Fruit fly (Drosophila melanogaster) whole organism, embryonic: ENCODE data around the gene bon.
A peak's percentile ranks its signal among the peaks of the same experiment; 100 is the strongest.

Experiments
- B-H1 ChIP-seq: fragments of 200-800 bp; sonication (Bioruptor generic); IDR thresholded peaks from 3 replicates; pipeline ENCODE4 v1.3.6; 2022; ENCODE audit warnings: missing biosample characterization, missing genetic modification characterization
- CG10267 ChIP-seq: fragments of 200-800 bp; sonication (Bioruptor generic); optimal IDR thresholded peaks from 2 replicates; lab custom pipeline; 2018; ENCODE audit warnings: missing biosample characterization, mild to moderate bottlenecking, missing genetic modification characterization, moderate library complexity
- CG10366 ChIP-seq: fragments of 200-800 bp; sonication (Bioruptor generic); IDR thresholded peaks from 2 replicates; pipeline ENCODE4 v1.3.6; 2022; ENCODE audit warnings: missing biosample characterization, missing genetic modification characterization
- CG10654 ChIP-seq: fragments of 200-800 bp; sonication (Bioruptor generic); optimal IDR thresholded peaks from 2 replicates; lab custom pipeline; 2016; ENCODE audit warnings: missing biosample characterization, missing genetic modification characterization
- CG10979 ChIP-seq: fragments of 200-800 bp; sonication (Bioruptor generic); optimal IDR thresholded peaks from 2 replicates; lab custom pipeline; 2018; ENCODE audit warnings: missing biosample characterization, mild to moderate bottlenecking, missing genetic modification characterization, moderate library complexity
- CG11560 ChIP-seq: fragments of 200-800 bp; sonication (Bioruptor generic); IDR thresholded peaks from 3 replicates; pipeline ENCODE4 v1.3.6; 2022; ENCODE audit warnings: missing biosample characterization, missing genetic modification characterization
- CG13424 ChIP-seq: fragments of 200-800 bp; sonication (Bioruptor generic); optimal IDR thresholded peaks from 2 replicates; lab custom pipeline; 2019; ENCODE audit warnings: missing biosample characterization, mild to moderate bottlenecking, missing genetic modification characterization, moderate library complexity
- CG15073 ChIP-seq: fragments of 200-800 bp; sonication (Bioruptor generic); optimal IDR thresholded peaks from 2 replicates; lab custom pipeline; 2016; ENCODE audit warnings: missing biosample characterization, missing genetic modification characterization
- CG17328 ChIP-seq: fragments of 200-800 bp; sonication (Bioruptor generic); IDR thresholded peaks from 2 replicates; pipeline ENCODE4 v1.3.6; 2022; ENCODE audit warnings: missing biosample characterization, missing genetic modification characterization
- CG18011 ChIP-seq: fragments of 200-800 bp; sonication (Bioruptor generic); optimal IDR thresholded peaks from 2 replicates; lab custom pipeline; 2017; ENCODE audit warnings: missing biosample characterization, missing genetic modification characterization, mild to moderate bottlenecking, moderate library complexity, missing genotype
- CG30020 ChIP-seq: fragments of 200-800 bp; optimal IDR thresholded peaks from 2 replicates; lab custom pipeline; 2019; ENCODE audit warnings: missing biosample characterization, mild to moderate bottlenecking, missing genetic modification characterization, moderate library complexity
- CG32767 ChIP-seq: fragments of 200-800 bp; sonication (Bioruptor generic); IDR thresholded peaks from 2 replicates; pipeline ENCODE4 v1.3.6; 2022; ENCODE audit warnings: missing biosample characterization, missing genetic modification characterization
- CG32772 ChIP-seq: fragments of 200-800 bp; sonication (Bioruptor generic); IDR thresholded peaks from 2 replicates; pipeline ENCODE4 v1.3.6; 2022; ENCODE audit warnings: missing biosample characterization, missing genetic modification characterization
- CG3847 ChIP-seq: fragments of 200-800 bp; sonication (Bioruptor generic); IDR thresholded peaks from 2 replicates; pipeline ENCODE4 v1.3.6; 2022; ENCODE audit warnings: missing biosample characterization, missing genetic modification characterization
- CG6765 ChIP-seq: fragments of 200-800 bp; sonication (Bioruptor generic); optimal IDR thresholded peaks from 3 replicates; lab custom pipeline; 2017; ENCODE audit warnings: missing biosample characterization, mild to moderate bottlenecking, missing genetic modification characterization
- CG6854 ChIP-seq: fragments of 200-800 bp; sonication (Bioruptor generic); optimal IDR thresholded peaks from 3 replicates; lab custom pipeline; 2017; ENCODE audit warnings: missing biosample characterization, mild to moderate bottlenecking, missing genetic modification characterization
- CG7357 ChIP-seq: fragments of 200-800 bp; sonication (Bioruptor generic); IDR thresholded peaks from 3 replicates; pipeline ENCODE4 v1.3.6; 2022; ENCODE audit warnings: missing biosample characterization, missing genetic modification characterization
- CG7556 ChIP-seq: fragments of 200-800 bp; sonication (Bioruptor generic); optimal IDR thresholded peaks from 2 replicates; lab custom pipeline; 2017; ENCODE audit warnings: missing biosample characterization, mild to moderate bottlenecking, missing genetic modification characterization
- CG7745 ChIP-seq: fragments of 200-800 bp; sonication (Bioruptor generic); optimal IDR thresholded peaks from 2 replicates; lab custom pipeline; 2018; ENCODE audit warnings: missing biosample characterization, mild to moderate bottlenecking, missing genetic modification characterization, moderate library complexity
- Dll ChIP-seq: fragments of 200-800 bp; sonication (Bioruptor generic); IDR thresholded peaks from 4 replicates; pipeline ENCODE4 v1.3.6; 2022; ENCODE audit warnings: missing biosample characterization, missing genetic modification characterization; ENCODE audit not compliant: partially characterized antibody
- Elba2 ChIP-seq: fragments of 200-800 bp; sonication (Bioruptor generic); optimal IDR thresholded peaks from 3 replicates; lab custom pipeline; 2016; ENCODE audit warnings: missing biosample characterization, missing genetic modification characterization
- GATAe ChIP-seq: fragments of 200-800 bp; sonication (Bioruptor generic); conservative IDR thresholded peaks from 2 replicates; pipeline ENCODE4 v1.3.6; 2022; ENCODE audit warnings: missing biosample characterization, missing genetic modification characterization
- MBD-R2 ChIP-seq: fragments of 200-800 bp; sonication (Bioruptor generic); IDR thresholded peaks from 2 replicates; pipeline ENCODE4 v1.3.6; 2022; ENCODE audit warnings: missing biosample characterization, missing genetic modification characterization
- NC2β ChIP-seq: fragments of 200-800 bp; sonication (Bioruptor generic); optimal IDR thresholded peaks from 2 replicates; lab custom pipeline; 2016; ENCODE audit warnings: missing biosample characterization, missing genetic modification characterization
- Nf-YA ChIP-seq: fragments of 200-800 bp; sonication (Bioruptor generic); IDR thresholded peaks from 2 replicates; pipeline ENCODE4 v1.3.6; 2022; ENCODE audit warnings: missing biosample characterization, missing genetic modification characterization
- Nf-YB ChIP-seq: fragments of 200-800 bp; sonication (Bioruptor generic); optimal IDR thresholded peaks from 3 replicates; lab custom pipeline; 2019; ENCODE audit warnings: missing biosample characterization, mild to moderate bottlenecking, missing genetic modification characterization, moderate library complexity
- PHDP ChIP-seq: fragments of 200-800 bp; sonication (Bioruptor generic); optimal IDR thresholded peaks from 3 replicates; lab custom pipeline; 2018; ENCODE audit warnings: missing biosample characterization, mild to moderate bottlenecking, missing genetic modification characterization, moderate library complexity
- aop ChIP-seq: fragments of 200-800 bp; sonication (Bioruptor generic); IDR thresholded peaks from 2 replicates; pipeline ENCODE4 v1.3.6; 2022; ENCODE audit warnings: missing biosample characterization, missing genetic modification characterization
- ash1 ChIP-seq: fragments of 200-800 bp; sonication (Bioruptor generic); optimal IDR thresholded peaks from 2 replicates; lab custom pipeline; 2018; ENCODE audit warnings: missing biosample characterization, mild to moderate bottlenecking, missing genetic modification characterization
- bbx ChIP-seq: fragments of 200-800 bp; sonication (Bioruptor generic); IDR thresholded peaks from 2 replicates; pipeline ENCODE4 v1.3.6; 2022; ENCODE audit warnings: missing biosample characterization, missing genetic modification characterization; ENCODE audit not compliant: partially characterized antibody
- cato ChIP-seq: fragments of 200-800 bp; sonication (Bioruptor generic); optimal IDR thresholded peaks from 2 replicates; lab custom pipeline; 2016; ENCODE audit warnings: missing biosample characterization, missing genetic modification characterization, borderline replicate concordance
- dmrt99B ChIP-seq: fragments of 200-800 bp; sonication (Bioruptor generic); optimal IDR thresholded peaks from 2 replicates; lab custom pipeline; 2018; ENCODE audit warnings: missing biosample characterization, mild to moderate bottlenecking, missing genetic modification characterization, moderate library complexity
- dpn ChIP-seq, 2 experiments: fragments of 200-800 bp; sonication (Bioruptor generic); optimal IDR thresholded peaks; 3 replicates each; lab custom pipeline; 2016; ENCODE audit warnings: missing biosample characterization in 2 of 2, missing genetic modification characterization in 2 of 2
- fd96Cb ChIP-seq: fragments of 200-800 bp; sonication (Bioruptor generic); optimal IDR thresholded peaks from 2 replicates; lab custom pipeline; 2018; ENCODE audit warnings: missing biosample characterization, mild to moderate bottlenecking, missing genetic modification characterization, moderate library complexity
- fru ChIP-seq: fragments of >200 bp; optimal IDR thresholded peaks from 2 replicates; lab custom pipeline; 2017
- gfzf ChIP-seq: fragments of 200-800 bp; sonication (Bioruptor generic); optimal IDR thresholded peaks from 2 replicates; lab custom pipeline; 2016; ENCODE audit warnings: missing biosample characterization, mild to moderate bottlenecking, missing genetic modification characterization, moderate library complexity
- jigr1 ChIP-seq: fragments of 200-800 bp; sonication (Bioruptor generic); IDR thresholded peaks from 3 replicates; pipeline ENCODE4 v1.3.6; 2022; ENCODE audit warnings: missing biosample characterization, missing genetic modification characterization
- kah ChIP-seq: fragments of 200-800 bp; sonication (Bioruptor generic); optimal IDR thresholded peaks from 2 replicates; lab custom pipeline; 2018; ENCODE audit warnings: missing biosample characterization, mild to moderate bottlenecking, missing genetic modification characterization
- pb ChIP-seq: fragments of 200-800 bp; sonication (Bioruptor generic); optimal IDR thresholded peaks from 3 replicates; lab custom pipeline; 2016; ENCODE audit warnings: missing biosample characterization, missing genetic modification characterization
- prd ChIP-seq, 3 experiments: fragments of >200 bp in 2 of 3; fragments of 200-800 bp in 1 of 3; sonication (Bioruptor generic) in 1 of 3; optimal IDR thresholded peaks in 2 of 3; IDR thresholded peaks in 1 of 3; 2 replicates in 2 of 3; 3 replicates in 1 of 3; pipeline versions ENCODE4 v1.3.6 to Lab custom; 2017 to 2022; ENCODE audit warnings: missing biosample characterization in 1 of 3, missing genetic modification characterization in 1 of 3
- scrt ChIP-seq: fragments of 200-800 bp; sonication (Bioruptor generic); optimal IDR thresholded peaks from 2 replicates; lab custom pipeline; 2018; ENCODE audit warnings: missing biosample characterization, mild to moderate bottlenecking, missing genetic modification characterization, moderate library complexity
- sens-2 ChIP-seq: fragments of 200-800 bp; sonication (Bioruptor generic); IDR thresholded peaks from 2 replicates; pipeline ENCODE4 v1.3.6; 2022; ENCODE audit warnings: missing biosample characterization, missing genetic modification characterization
- sisA ChIP-seq: fragments of 200-800 bp; sonication (Bioruptor generic); IDR thresholded peaks from 2 replicates; pipeline ENCODE4 v1.3.6; 2022; ENCODE audit warnings: missing biosample characterization, missing genetic modification characterization
- stwl ChIP-seq: fragments of 200-800 bp; sonication (Bioruptor generic); optimal IDR thresholded peaks from 3 replicates; lab custom pipeline; 2018; ENCODE audit warnings: missing biosample characterization, mild to moderate bottlenecking, missing genetic modification characterization, moderate library complexity
- tll ChIP-seq, 2 experiments: fragments of 200-800 bp in 1 of 2; fragments of >200 bp in 1 of 2; sonication (Bioruptor generic) in 1 of 2; optimal IDR thresholded peaks; 2 replicates each; lab custom pipeline; 2017 to 2019; ENCODE audit warnings: missing biosample characterization in 2 of 2, missing genetic modification characterization in 2 of 2, mild to moderate bottlenecking in 1 of 2, moderate library complexity in 1 of 2
- vvl ChIP-seq: fragments of 200-800 bp; sonication (Bioruptor generic); IDR thresholded peaks from 2 replicates; pipeline ENCODE4 v1.3.6; 2022; ENCODE audit warnings: missing biosample characterization, missing genetic modification characterization

bon gene

DNA sequence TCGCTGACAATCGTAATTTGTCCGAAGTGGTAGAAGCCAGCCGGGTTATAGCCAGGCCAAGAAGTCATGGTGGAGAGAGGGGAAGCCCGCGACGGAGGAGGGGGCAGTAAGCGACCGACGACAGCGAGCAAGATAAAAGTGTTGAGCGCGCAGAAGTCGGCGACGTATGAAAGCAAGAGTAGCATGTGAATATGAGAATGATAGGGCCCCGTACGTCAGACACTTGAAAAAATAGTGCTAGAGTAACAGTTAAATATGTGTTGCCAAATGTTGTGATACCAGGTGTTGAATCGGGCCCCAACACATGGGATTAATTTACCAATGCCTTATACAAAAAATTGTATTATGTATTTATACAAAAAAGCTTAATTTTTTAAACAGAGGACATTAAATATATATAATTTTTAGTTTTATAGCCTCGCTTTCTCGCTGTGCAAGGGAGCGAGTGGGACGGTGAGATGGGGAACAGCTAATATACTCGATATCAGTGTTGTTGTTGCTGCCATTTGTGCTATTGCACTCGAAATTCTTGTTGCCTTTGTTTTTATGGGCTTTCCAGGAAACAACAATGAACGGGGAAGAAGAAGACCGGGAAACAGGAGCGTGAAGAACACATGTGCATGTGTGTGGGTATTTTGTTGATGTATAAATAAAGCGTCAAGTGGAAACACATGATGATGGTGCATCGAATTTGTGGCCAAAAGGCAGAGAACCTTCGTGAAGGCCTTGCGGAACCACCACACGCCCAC, 42.9 kb upstream of the bon start (continued):
- TF ChIP-seq jigr1 (peak; percentile 50; the same call in 1 of the 3 replicates), CG7556 (GFP tag; lab: Kevin White, UChicago) (peak; percentile 77), cato (GFP tag; lab: Kevin White, UChicago) (peak; percentile 83), scrt (GFP tag; lab: Kevin White, UChicago) (peak; percentile 81), dpn (GFP tag; optimal IDR thresholded peaks at IDR 0.05; lab: Kevin White, UChicago) (peak; percentile 20 to 78), CG30020 (tag; lab: Kevin White, UChicago) (peak; percentile 44), dmrt99B (tag; lab: Kevin White, UChicago) (peak; percentile 90), B-H1 (GFP tag; lab: Robert Waterston, UW) (peak; percentile 75), MBD-R2 (GFP tag; lab: Robert Waterston, UW) (peak; percentile 62), CG7357 (GFP tag; lab: Robert Waterston, UW) (peak; percentile 80), CG6765 (GFP tag; lab: Kevin White, UChicago) (peak; percentile 80), PHDP (tag; lab: Kevin White, UChicago) (peak; percentile 88), ash1 (GFP tag; lab: Kevin White, UChicago) (no peak), CG11560 (tag; lab: Robert Waterston, UW) (peak; percentile 78), tll (GFP tag; optimal IDR thresholded peaks at IDR 0.05; lab: Kevin White, UChicago) (peak in 1 of 2 experiments; percentile 93), stwl (tag; lab: Kevin White, UChicago) (peak; percentile 4), CG18011 (GFP tag; lab: Kevin White, UChicago) (peak; percentile 30), CG10979 (peak; percentile 92), Elba2 (GFP tag; lab: Kevin White, UChicago) (no peak), CG10654 (GFP tag; lab: Kevin White, UChicago) (peak; percentile 84), Nf-YA (GFP tag; lab: Robert Waterston, UW) (peak; percentile 66), CG32772 (GFP tag; lab: Robert Waterston, UW) (peak; percentile 82), NC2β (no peak), GATAe (GFP tag; lab: Robert Waterston, UW) (peak; percentile 75), CG7745 (no peak), Dll (GFP tag; lab: Robert Waterston, UW) (no peak), CG17328 (GFP tag; lab: Robert Waterston, UW) (peak; percentile 87)

dm6 chr3R:20550632-20551486, 42.1 kb upstream of the bon start:
- TF ChIP-seq CG6854 (GFP tag; lab: Kevin White, UChicago) (peak; percentile 78), bbx (GFP tag; lab: Robert Waterston, UW) (peak; percentile 99), fru (no peak), CG15073 (GFP tag; lab: Kevin White, UChicago) (no peak), sisA (GFP tag; lab: Robert Waterston, UW) (no peak), CG32767 (GFP tag; lab: Robert Waterston, UW) (peak; percentile 54; the same call in 1 of the 2 replicates), aop (GFP tag; lab: Robert Waterston, UW) (no peak), pb (GFP tag; lab: Kevin White, UChicago) (peak; percentile 32), CG10366 (GFP tag; lab: Robert Waterston, UW) (no peak), sens-2 (GFP tag; lab: Robert Waterston, UW) (peak; percentile 51; the same call in 1 of the 2 replicates), Nf-YB (peak; percentile 65), CG10267 (peak; percentile 3), CG3847 (GFP tag; lab: Robert Waterston, UW) (no peak), CG13424 (tag; lab: Kevin White, UChicago) (peak; percentile 69), vvl (GFP tag; lab: Robert Waterston, UW) (peak; percentile 64), gfzf (GFP tag; lab: Kevin White, UChicago) (peak; percentile 70), kah (peak; percentile 77), prd (optimal IDR thresholded peaks at IDR 0.05; lab: Kevin White, UChicago) (no peak), prd (GFP tag; IDR thresholded peaks at IDR 0.05; lab: Robert Waterston, UW) (no peak; the same call in 1 of the 3 replicates), fd96Cb (tag; lab: Kevin White, UChicago) (no peak)
